Worm (Caenorhabditis elegans): ENCODE results near the gene cyp-25A4.

- TF ChIP-seq ceh-36 (tag; optimal IDR thresholded peaks at IDR 0.05) (no peak), F13C5.2 (tag; optimal IDR thresholded peaks at IDR 0.05) (no peak), B0310.2 (tag; optimal IDR thresholded peaks at IDR 0.05) (no peak)
Measured at ce11 chrIII:3873424-3873823, 21.5 kb upstream of the cyp-25A4 start.

Measured in whole organism, early embryonic.